Worm (Caenorhabditis elegans): ENCODE data around the gene cdk-5.

cdk-5 gene

DNA sequence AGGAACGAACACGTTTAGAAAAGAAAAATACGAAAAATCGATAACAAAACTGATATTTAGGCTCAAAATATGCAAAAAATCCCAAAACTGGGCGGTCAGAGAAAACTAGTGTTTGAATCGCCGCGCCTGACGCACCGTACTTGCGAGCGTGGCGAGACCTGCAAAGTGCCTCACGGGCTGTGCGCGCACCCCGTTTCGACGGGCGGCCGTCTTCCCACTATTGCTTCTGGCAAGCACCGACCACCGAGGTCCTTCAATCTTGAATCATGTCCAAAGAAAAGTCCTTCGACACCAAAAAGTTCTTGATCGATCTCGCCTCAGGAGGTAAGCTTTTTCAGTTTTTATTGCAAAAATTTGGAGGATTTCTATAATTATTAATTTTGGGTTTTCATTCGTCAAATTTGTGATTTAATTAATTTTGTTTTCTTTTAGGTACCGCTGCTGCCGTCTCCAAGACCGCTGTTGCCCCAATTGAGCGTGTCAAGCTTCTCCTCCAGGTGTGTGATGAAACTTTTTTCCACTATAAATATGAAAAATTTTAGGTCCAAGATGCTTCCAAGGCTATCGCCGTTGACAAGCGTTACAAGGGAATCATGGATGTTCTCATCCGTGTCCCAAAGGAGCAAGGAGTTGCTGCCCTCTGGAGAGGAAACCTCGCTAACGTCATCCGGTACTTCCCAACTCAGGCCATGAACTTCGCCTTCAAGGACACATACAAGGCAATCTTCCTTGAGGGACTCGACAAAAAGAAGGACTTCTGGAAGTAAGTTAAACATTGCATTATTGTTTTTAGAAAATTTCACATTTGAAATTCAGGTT lies 3.0 kb downstream of the cdk-5 start, which contains the start of gene ant-1.1 (continued):
- TF ChIP-seq attf-3 (GFP tag; conservative IDR thresholded peaks at IDR 0.05) (peak; percentile 53; the same call in 1 of the 2 replicates), let-607 (tag; optimal IDR thresholded peaks at IDR 0.05) (peak; percentile 14 to 77), ekl-4 (GFP tag; IDR thresholded peaks at IDR 0.05) (peak; percentile 92), hmg-20 (GFP tag; IDR thresholded peaks at IDR 0.05) (peak; percentile 68), hlh-26 (GFP tag; conservative IDR thresholded peaks at IDR 0.05) (no peak), lsl-1 (GFP tag; optimal IDR thresholded peaks at IDR 0.05) (peak; percentile 88), Y53F4B.3 (GFP tag; IDR thresholded peaks at IDR 0.05) (peak; percentile 63), F52B5.7 (tag; optimal IDR thresholded peaks at IDR 0.05) (no peak), F39B2.1 (GFP tag; IDR thresholded peaks at IDR 0.05) (peak; percentile 73; the same call in 1 of the 2 replicates), madf-6 (GFP tag; IDR thresholded peaks at IDR 0.05) (peak; percentile 85), ama-1 (optimal IDR thresholded peaks at IDR 0.05) (peak; percentile 82), ama-1 (GFP tag; optimal IDR thresholded peaks at IDR 0.05) (no peak), ceh-91 (GFP tag; IDR thresholded peaks at IDR 0.05) (peak; percentile 78), B0035.1 (tag; optimal IDR thresholded peaks at IDR 0.05) (peak; percentile 1), lin-40 (tag; optimal IDR thresholded peaks at IDR 0.05) (peak; percentile 91), atf-7 (tag; optimal IDR thresholded peaks at IDR 0.05) (peak; percentile 81), F33H1.4 (GFP tag; IDR thresholded peaks at IDR 0.05) (peak; percentile 99), let-526 (GFP tag; IDR thresholded peaks at IDR 0.05) (peak; percentile 54; the same call in 1 of the 2 replicates), ceh-27 (GFP tag; optimal IDR thresholded peaks at IDR 0.05) (peak; percentile 89), mxl-1 (tag; optimal IDR thresholded peaks at IDR 0.05) (no peak), snpc-3.4 (tag; optimal IDR thresholded peaks at IDR 0.05) (peak; percentile 77), lin-35 (GFP tag; optimal IDR thresholded peaks at IDR 0.05) (peak; percentile 13 to 96 (median 66)), Y79H2A.3 (GFP tag; conservative IDR thresholded peaks at IDR 0.05) (no peak), F23B12.7 (tag; optimal IDR thresholded peaks at IDR 0.05; ENCODE audit: insufficient read depth) (peak; percentile 68), B0019.2 (GFP tag; conservative IDR thresholded peaks at IDR 0.05) (0 out of 2 replicates have a peak, but pooled peaks have one; percentile 4), F49E8.2 (tag; optimal IDR thresholded peaks at IDR 0.05; ENCODE audit: insufficient read depth) (peak; percentile 10), ceh-58 (GFP tag; IDR thresholded peaks at IDR 0.05) (no peak), dpff-1 (tag; optimal IDR thresholded peaks at IDR 0.05) (no peak), sptf-2 (GFP tag; optimal IDR thresholded peaks at IDR 0.05) (peak; percentile 22), repo-1 (tag; optimal IDR thresholded peaks at IDR 0.05) (peak; percentile 61), unc-62 (GFP tag; optimal IDR thresholded peaks at IDR 0.05) (no peak), die-1 (tag; optimal IDR thresholded peaks at IDR 0.05) (peak; percentile 35), dpl-1 (GFP tag; optimal IDR thresholded peaks at IDR 0.05) (peak; percentile 86), Y67H2A.10 (GFP tag; conservative IDR thresholded peaks at IDR 0.05) (peak; percentile 84), hrde-1 (tag; optimal IDR thresholded peaks at IDR 0.05; ENCODE audit: borderline replicate concordance) (no peak), rcor-1 (GFP tag; IDR thresholded peaks at IDR 0.05) (peak; percentile 87), unc-130 (GFP tag; optimal IDR thresholded peaks at IDR 0.05) (peak; percentile 30), pbrm-1 (GFP tag; IDR thresholded peaks at IDR 0.05) (peak; percentile 91), snpc-1.1 (tag; optimal IDR thresholded peaks at IDR 0.05; ENCODE audit: insufficient read depth) (no peak), nhr-27 (tag; optimal IDR thresholded peaks at IDR 0.05) (no peak), ztf-18 (tag; optimal IDR thresholded peaks at IDR 0.05) (peak; percentile 87), K12H6.12 (tag; optimal IDR thresholded peaks at IDR 0.05) (peak; percentile 85), egrh-3 (GFP tag; IDR thresholded peaks at IDR 0.05) (peak; percentile 88), nfyb-1 (GFP tag; IDR thresholded peaks at IDR 0.05) (peak; percentile 95), rpc-1 (optimal IDR thresholded peaks at IDR 0.05) (peak; percentile 21), rpc-1 (tag; optimal IDR thresholded peaks at IDR 0.05) (no peak)

Data from whole organism, young adult.